Worm (Caenorhabditis elegans) whole organism, mixed stage, embryonic: ENCODE measurements around the gene wdr-31.

Experiments
- M03D4.4 ChIP-seq: sonication (generic microtip); optimal IDR thresholded peaks from 2 replicates; lab custom pipeline; 2017; ENCODE audit warnings: mild to moderate bottlenecking, missing genetic modification characterization, missing compliant biosample characterization
- bed-3 ChIP-seq: fragments of 200-800 bp; sonication (Bioruptor generic); optimal IDR thresholded peaks from 3 replicates; lab custom pipeline; 2018; ENCODE audit warnings: mild to moderate bottlenecking, missing genetic modification characterization, moderate library complexity, missing compliant biosample characterization
- blmp-1 ChIP-seq: fragments of 150-350 bp; optimal IDR thresholded peaks from 2 replicates; lab custom pipeline; 2014; ENCODE audit warnings: missing biosample characterization, missing genetic modification characterization
- ceh-43 ChIP-seq: fragments of 200-800 bp; sonication (Bioruptor generic); optimal IDR thresholded peaks from 2 replicates; lab custom pipeline; 2018; ENCODE audit warnings: mild to moderate bottlenecking, missing genetic modification characterization, moderate library complexity, missing compliant biosample characterization
- ceh-83 ChIP-seq: fragments of 200-800 bp; sonication (Bioruptor generic); optimal IDR thresholded peaks from 2 replicates; lab custom pipeline; 2018; ENCODE audit warnings: mild to moderate bottlenecking, missing genetic modification characterization, missing compliant biosample characterization
- cnd-1 ChIP-seq: fragments of 200-800 bp; sonication (Bioruptor generic); optimal IDR thresholded peaks from 2 replicates; lab custom pipeline; 2018; ENCODE audit warnings: mild to moderate bottlenecking, missing genetic modification characterization, missing compliant biosample characterization
- drap-1 ChIP-seq: fragments of 200-800 bp; sonication (Bioruptor generic); optimal IDR thresholded peaks from 3 replicates; lab custom pipeline; 2018; ENCODE audit warnings: mild to moderate bottlenecking, missing genetic modification characterization, missing compliant biosample characterization
- elt-1 ChIP-seq: sonication (generic microtip); optimal IDR thresholded peaks from 2 replicates; lab custom pipeline; 2017; ENCODE audit warnings: missing genetic modification characterization, mild to moderate bottlenecking, missing compliant biosample characterization, antibody characterized with exemption, moderate library complexity, borderline replicate concordance; ENCODE audit not compliant: insufficient read depth
- elt-3 ChIP-seq: fragments of 150-350 bp; optimal IDR thresholded peaks from 2 replicates; lab custom pipeline; 2014; ENCODE audit warnings: missing biosample characterization, missing genetic modification characterization
- flh-1 ChIP-seq: fragments of 200-800 bp; sonication (Bioruptor generic); optimal IDR thresholded peaks from 2 replicates; lab custom pipeline; 2018; ENCODE audit warnings: mild to moderate bottlenecking, missing genetic modification characterization, moderate library complexity, missing compliant biosample characterization
- ham-2 ChIP-seq: fragments of 200-800 bp; sonication (Bioruptor generic); optimal IDR thresholded peaks from 2 replicates; lab custom pipeline; 2018; ENCODE audit warnings: mild to moderate bottlenecking, missing genetic modification characterization, missing compliant biosample characterization
- hlh-1 ChIP-seq: fragments of 150-350 bp; optimal IDR thresholded peaks from 2 replicates; lab custom pipeline; 2014; ENCODE audit warnings: missing biosample characterization, missing genetic modification reagents, missing genetic modification characterization
- lin-13 ChIP-seq: fragments of 150-350 bp; optimal IDR thresholded peaks from 2 replicates; lab custom pipeline; 2014; ENCODE audit warnings: missing biosample characterization, missing genetic modification characterization
- lsy-2 ChIP-seq: fragments of 150-350 bp; optimal IDR thresholded peaks from 2 replicates; lab custom pipeline; 2014; ENCODE audit warnings: missing biosample characterization, missing genetic modification characterization
- mep-1 ChIP-seq: fragments of 150-350 bp; optimal IDR thresholded peaks from 2 replicates; lab custom pipeline; 2017; ENCODE audit warnings: missing biosample characterization, missing genetic modification reagents, missing genetic modification characterization, inconsistent platforms
- mls-2 ChIP-seq: sonication (generic microtip); optimal IDR thresholded peaks from 2 replicates; lab custom pipeline; 2016; ENCODE audit warnings: mild to moderate bottlenecking, missing genetic modification characterization, moderate library complexity, missing compliant biosample characterization
- nhr-12 ChIP-seq: fragments of 150-350 bp; optimal IDR thresholded peaks from 2 replicates; lab custom pipeline; 2014; ENCODE audit warnings: missing biosample characterization, missing genetic modification characterization
- nhr-2 ChIP-seq: fragments of 150-350 bp; optimal IDR thresholded peaks from 2 replicates; lab custom pipeline; 2014; ENCODE audit warnings: missing biosample characterization, missing genetic modification characterization
- nhr-237 ChIP-seq: fragments of 150-350 bp; optimal IDR thresholded peaks from 2 replicates; lab custom pipeline; 2014; ENCODE audit warnings: missing biosample characterization, missing genetic modification characterization
- nhr-28 ChIP-seq: fragments of 150-350 bp; optimal IDR thresholded peaks from 2 replicates; lab custom pipeline; 2014; ENCODE audit warnings: missing biosample characterization, missing genetic modification characterization
- nhr-76 ChIP-seq: sonication (generic microtip); optimal IDR thresholded peaks from 2 replicates; lab custom pipeline; 2017; ENCODE audit warnings: missing biosample characterization, missing genetic modification characterization
- pha-4 ChIP-seq: fragments of 150-350 bp; optimal IDR thresholded peaks from 2 replicates; lab custom pipeline; 2018; ENCODE audit warnings: missing biosample characterization, missing genetic modification reagents, missing genetic modification characterization
- sem-2 ChIP-seq: fragments of 200-800 bp; sonication (Bioruptor generic); optimal IDR thresholded peaks from 2 replicates; lab custom pipeline; 2018; ENCODE audit warnings: mild to moderate bottlenecking, missing genetic modification characterization, missing compliant biosample characterization
- snpc-4 ChIP-seq: fragments of 150-350 bp; optimal IDR thresholded peaks from 2 replicates; lab custom pipeline; 2014; ENCODE audit warnings: missing biosample characterization, missing genetic modification characterization
- sptf-1 ChIP-seq: sonication (generic microtip); optimal IDR thresholded peaks from 2 replicates; lab custom pipeline; 2017; ENCODE audit warnings: mild to moderate bottlenecking, missing genetic modification characterization, moderate library complexity, missing compliant biosample characterization
- tbx-8 ChIP-seq: fragments of 200-800 bp; sonication (Bioruptor generic); optimal IDR thresholded peaks from 2 replicates; lab custom pipeline; 2018; ENCODE audit warnings: mild to moderate bottlenecking, missing genetic modification characterization, moderate library complexity, missing compliant biosample characterization
- unc-120 ChIP-seq: sonication (generic microtip); optimal IDR thresholded peaks from 2 replicates; lab custom pipeline; 2017; ENCODE audit warnings: missing genetic modification characterization, missing compliant biosample characterization; ENCODE audit not compliant: poor library complexity, severe bottlenecking
- unc-39 ChIP-seq: fragments of 150-350 bp; optimal IDR thresholded peaks from 2 replicates; lab custom pipeline; 2014; ENCODE audit warnings: missing biosample characterization, missing genetic modification characterization
- unc-62 ChIP-seq: fragments of 150-350 bp; optimal IDR thresholded peaks from 2 replicates; lab custom pipeline; 2014; ENCODE audit warnings: missing biosample characterization, missing genetic modification reagents, missing genetic modification characterization
- zip-8 ChIP-seq: fragments of 150-350 bp; optimal IDR thresholded peaks from 2 replicates; lab custom pipeline; 2014; ENCODE audit warnings: missing biosample characterization, missing genetic modification characterization
- ztf-11 ChIP-seq: fragments of 150-350 bp; optimal IDR thresholded peaks from 2 replicates; lab custom pipeline; 2014; ENCODE audit warnings: missing biosample characterization, missing genetic modification characterization

wdr-31 gene

ce11 chrII:2735192-2735591 is at the start of gene wdr-31:
wdr-31 (minus strand) TSS chrII:2735292.
- TF ChIP-seq snpc-4 (tag; lab: Kevin White, UChicago) (no peak), nhr-12 (tag; lab: Kevin White, UChicago) (no peak)

ce11 chrII:2783380-2783779 is 48.3 kb upstream of the wdr-31 start:
- no peak for TF ChIP-seq sptf-1 (tag; lab: Kevin White, UChicago)
- no peak for TF ChIP-seq cnd-1 (tag; lab: Kevin White, UChicago)
- TF ChIP-seq ceh-83 (GFP tag; lab: Kevin White, UChicago), result no peak
- no peak for TF ChIP-seq nhr-76 (tag; lab: Kevin White, UChicago)
- no peak for TF ChIP-seq elt-3 (tag; lab: Kevin White, UChicago)
- TF ChIP-seq nhr-28 (tag; lab: Kevin White, UChicago), result no peak
- TF ChIP-seq mls-2, result no peak
- no peak for TF ChIP-seq lin-13 (tag; lab: Kevin White, UChicago)
- no peak for TF ChIP-seq nhr-2 (tag; lab: Kevin White, UChicago)
- no peak for TF ChIP-seq drap-1
- TF ChIP-seq flh-1, result no peak
- TF ChIP-seq hlh-1 (tag; lab: Kevin White, UChicago), result no peak
- no peak for TF ChIP-seq nhr-237 (tag; lab: Kevin White, UChicago)
- no peak for TF ChIP-seq elt-1 (tag; lab: Kevin White, UChicago)
- no peak for TF ChIP-seq ceh-43 (GFP tag; lab: Kevin White, UChicago)
- no peak for TF ChIP-seq pha-4
- TF ChIP-seq nhr-12 (tag; lab: Kevin White, UChicago), result no peak
- no peak for TF ChIP-seq zip-8

DNA sequence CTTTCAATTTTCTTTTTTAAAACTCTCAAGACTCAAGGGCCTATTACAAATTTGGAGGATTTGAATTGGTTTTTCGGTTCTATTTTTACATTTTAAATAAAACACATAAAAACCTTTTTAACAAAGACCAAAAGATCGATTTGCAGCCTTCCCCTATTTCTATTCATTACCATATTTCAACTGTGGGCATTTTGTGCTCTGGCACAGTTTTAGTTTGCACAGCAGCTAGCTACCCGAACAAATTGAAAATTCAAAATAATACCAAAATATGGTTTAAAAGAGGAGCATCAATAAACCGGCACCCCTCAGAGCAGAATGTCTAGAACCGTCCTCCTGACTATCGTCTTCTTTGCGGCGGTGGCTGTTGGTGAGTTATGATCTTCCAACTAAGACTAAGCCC is 46.3 kb upstream of the wdr-31 start, which contains the start of gene F08D12.2:
F08D12.2 (plus strand) TSS at position 301 of the 400 bp plus-strand sequence.
- TF ChIP-seq ceh-83 (GFP tag; lab: Kevin White, UChicago) (no peak), tbx-8 (GFP tag; lab: Kevin White, UChicago) (no peak), drap-1 (no peak), ham-2 (GFP tag; lab: Kevin White, UChicago) (no peak), bed-3 (no peak), unc-120 (no peak), hlh-1 (tag; lab: Kevin White, UChicago) (no peak), blmp-1 (no peak), unc-62 (GFP tag; lab: Kevin White, UChicago) (no peak), mep-1 (tag; lab: Kevin White, UChicago) (no peak), elt-3 (tag; lab: Kevin White, UChicago) (no peak)

ce11 chrII:2780804-2781203 is 45.7 kb upstream of the wdr-31 start:
- TF ChIP-seq unc-62 (GFP tag; lab: Kevin White, UChicago) (no peak), lsy-2 (tag; lab: Kevin White, UChicago) (no peak), M03D4.4 (tag; lab: Kevin White, UChicago) (no peak), drap-1 (no peak), bed-3 (no peak), nhr-12 (tag; lab: Kevin White, UChicago) (no peak), ceh-43 (GFP tag; lab: Kevin White, UChicago) (no peak), zip-8 (no peak), pha-4 (no peak)

- TF ChIP-seq zip-8 (no peak), unc-39 (tag; lab: Kevin White, UChicago) (no peak), drap-1 (no peak), mep-1 (tag; lab: Kevin White, UChicago) (no peak), ztf-11 (tag; lab: Kevin White, UChicago) (no peak), elt-3 (tag; lab: Kevin White, UChicago) (no peak), nhr-28 (tag; lab: Kevin White, UChicago) (no peak), sem-2 (GFP tag; lab: Kevin White, UChicago) (no peak), unc-62 (GFP tag; lab: Kevin White, UChicago) (no peak), bed-3 (no peak), elt-1 (tag; lab: Kevin White, UChicago) (no peak), blmp-1 (no peak), mls-2 (no peak), ham-2 (GFP tag; lab: Kevin White, UChicago) (no peak), sptf-1 (tag; lab: Kevin White, UChicago) (no peak), unc-120 (no peak), nhr-237 (tag; lab: Kevin White, UChicago) (no peak)
Observed at ce11 chrII:2779253-2779652, 44.2 kb upstream of the wdr-31 start, which contains the start of gene F08D12.3. F08D12.3 (plus strand) TSS chrII:2779553.
